Fruit fly (Drosophila melanogaster) whole organism: Measurements from ENCODE around the gene daw.

ENCODE experiments used
- CG8478 ChIP-seq: fragments of >200 bp; optimal IDR thresholded peaks from 2 replicates; lab custom pipeline; 2018; ENCODE audit warnings: inconsistent platforms
- Dll ChIP-seq: fragments of >200 bp; optimal IDR thresholded peaks from 2 replicates; lab custom pipeline; 2017
- EcR ChIP-seq, 2 experiments: fragments of >200 bp; optimal IDR thresholded peaks; 2 replicates each; lab custom pipeline; 2017; ENCODE audit warnings: missing biosample characterization in 2 of 2, missing genetic modification characterization in 2 of 2, missing genetic modification reagents in 2 of 2
- pan ChIP-seq: fragments of >200 bp; optimal IDR thresholded peaks from 2 replicates; lab custom pipeline; 2017
- psq ChIP-seq: fragments of >200 bp; optimal IDR thresholded peaks from 2 replicates; lab custom pipeline; 2017
- usp ChIP-seq: fragments of >200 bp; optimal IDR thresholded peaks from 2 replicates; lab custom pipeline; 2017; ENCODE audit warnings: missing biosample characterization, missing genetic modification characterization, mixed read lengths

Gene daw

DNA sequence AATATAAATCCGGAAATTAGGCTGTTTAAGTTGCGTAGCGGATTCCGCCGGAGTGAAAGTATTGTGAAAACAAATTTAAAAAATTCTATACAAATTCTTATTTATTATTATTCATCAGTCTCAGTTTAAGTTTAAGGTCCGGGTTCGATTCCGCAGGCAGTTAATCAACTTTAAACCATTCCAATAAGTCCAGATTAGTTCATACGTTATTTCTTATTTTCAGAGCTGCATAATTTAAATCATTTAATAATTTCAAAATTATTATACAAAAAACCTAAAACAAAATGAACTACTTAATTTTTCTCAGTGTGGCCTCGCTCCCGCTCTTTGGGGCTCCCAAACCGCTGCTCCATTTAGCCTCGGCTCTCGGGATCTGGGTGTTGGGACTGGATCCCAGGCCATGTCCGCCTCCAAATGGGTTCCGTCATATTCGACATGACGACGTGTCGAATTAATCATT lies 25.3 kb downstream of the daw start:
- TF ChIP-seq pan (no peak), Dll (lab: Kevin White, UChicago) (peak; percentile 36)

- no peak for TF ChIP-seq EcR (GFP tag; optimal IDR thresholded peaks at IDR 0.05; lab: Kevin White, UChicago)
These were observed 32.8 kb downstream of the daw start, which contains the start of the genes CG3119 and Cpr23B for dm6 chr2L:2837742-2838461. Gene CG3119 (minus strand): TSS chr2L:2837833. Gene Cpr23B (plus strand): TSS chr2L:2838411.

dm6 chr2L:2839850-2840249 lies 34.8 kb downstream of the daw start, which contains the start of gene CG2975:
Gene CG2975 (plus strand): TSS chr2L:2840124.
- TF ChIP-seq psq (lab: Kevin White, UChicago) (no peak), usp (GFP tag; lab: Kevin White, UChicago) (no peak), EcR (GFP tag; optimal IDR thresholded peaks at IDR 0.05; lab: Kevin White, UChicago) (no peak), Dll (lab: Kevin White, UChicago) (no peak), pan (no peak), CG8478 (lab: Kevin White, UChicago) (no peak)

DNA sequence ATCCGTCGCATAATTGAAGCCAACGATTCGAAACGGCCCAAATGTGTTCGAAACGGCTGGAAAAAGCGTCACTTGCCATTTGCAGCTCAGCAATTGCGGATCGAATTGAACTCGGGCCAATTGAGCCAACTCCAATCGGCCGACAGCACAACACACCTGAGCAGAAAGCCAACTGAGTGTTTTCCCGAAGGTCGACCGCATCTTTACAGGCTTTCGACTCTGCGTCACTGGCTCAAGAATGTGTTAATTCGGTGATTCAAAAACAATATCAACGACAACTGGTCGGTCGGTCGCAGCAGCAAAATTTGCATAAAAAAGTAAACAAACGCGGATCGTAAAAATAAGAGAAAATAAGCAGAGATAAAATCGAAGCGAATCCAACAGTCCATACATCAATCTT lies 35.2 kb downstream of the daw start:
- TF ChIP-seq Dll (lab: Kevin White, UChicago) (no peak), usp (GFP tag; lab: Kevin White, UChicago) (no peak), psq (lab: Kevin White, UChicago) (no peak), pan (no peak), CG8478 (lab: Kevin White, UChicago) (no peak), EcR (GFP tag; optimal IDR thresholded peaks at IDR 0.05; lab: Kevin White, UChicago) (no peak)

- no peak for TF ChIP-seq EcR (GFP tag; optimal IDR thresholded peaks at IDR 0.05; lab: Kevin White, UChicago)
- no peak for TF ChIP-seq Dll (lab: Kevin White, UChicago)
- TF ChIP-seq CG8478 (lab: Kevin White, UChicago) = no peak
- TF ChIP-seq psq (lab: Kevin White, UChicago) = no peak
- no peak for TF ChIP-seq pan
- TF ChIP-seq usp (GFP tag; lab: Kevin White, UChicago) = no peak
These were observed 39.4 kb downstream of the daw start, which contains the start of gene CG18558 for dm6 chr2L:2844413-2844812. Gene CG18558 (minus strand): TSS chr2L:2844513.

dm6 chr2L:2845634-2846033 lies 40.6 kb downstream of the daw start, which contains the start of gene CG18557:
Gene CG18557 (minus strand): TSS chr2L:2845734.
- no peak for TF ChIP-seq pan
- TF ChIP-seq Dll (lab: Kevin White, UChicago) = no peak
- no peak for TF ChIP-seq usp (GFP tag; lab: Kevin White, UChicago)
- no peak for TF ChIP-seq CG8478 (lab: Kevin White, UChicago)
- TF ChIP-seq psq (lab: Kevin White, UChicago) = no peak
- TF ChIP-seq EcR (GFP tag; optimal IDR thresholded peaks at IDR 0.05; lab: Kevin White, UChicago) = no peak

DNA sequence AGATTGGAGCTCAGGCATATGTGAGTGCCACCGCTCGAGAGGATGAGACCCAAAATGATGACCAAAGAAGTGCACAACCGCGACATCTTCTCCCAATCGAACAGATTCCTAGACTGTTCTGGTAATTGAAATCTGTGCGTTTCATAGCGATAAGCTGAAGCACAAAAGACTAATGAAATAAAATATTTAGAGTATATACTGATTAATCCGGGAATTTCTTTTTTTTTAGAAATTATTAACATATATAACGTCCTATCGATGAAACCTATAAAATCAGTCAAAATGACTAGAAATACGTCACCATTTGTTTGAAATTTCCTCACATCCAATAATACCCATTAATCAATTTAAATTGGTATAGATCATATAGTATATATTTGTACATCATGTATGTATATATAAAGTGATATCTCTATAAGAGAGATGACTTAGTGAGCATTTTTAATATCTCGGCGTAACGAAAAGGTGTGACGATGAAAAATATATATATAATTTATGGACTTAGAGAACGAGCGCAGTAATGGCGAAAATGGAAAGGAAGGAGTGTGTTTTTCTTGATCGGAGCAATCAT lies 42.1 kb downstream of the daw start, which contains the start of the genes CG3117 and CG2983:
TSS of gene CG3117 (minus strand) at position 101 of the 571 bp plus-strand sequence.
TSS of gene CG2983 (plus strand) at position 521 of the 571 bp plus-strand sequence.
- TF ChIP-seq CG8478 (lab: Kevin White, UChicago) = no peak
- TF ChIP-seq EcR (GFP tag; optimal IDR thresholded peaks at IDR 0.05; lab: Kevin White, UChicago) = no peak
- TF ChIP-seq Dll (lab: Kevin White, UChicago) = no peak
- no peak for TF ChIP-seq psq (lab: Kevin White, UChicago)
- no peak for TF ChIP-seq usp (GFP tag; lab: Kevin White, UChicago)
- no peak for TF ChIP-seq pan

- TF ChIP-seq CG8478 (lab: Kevin White, UChicago) = no peak
- TF ChIP-seq pan = no peak
- no peak for TF ChIP-seq Dll (lab: Kevin White, UChicago)
- no peak for TF ChIP-seq EcR (GFP tag; optimal IDR thresholded peaks at IDR 0.05; lab: Kevin White, UChicago)
- TF ChIP-seq psq (lab: Kevin White, UChicago) = no peak
- TF ChIP-seq usp (GFP tag; lab: Kevin White, UChicago) = no peak
These were observed 46.5 kb downstream of the daw start for dm6 chr2L:2851589-2851988.

dm6 chr2L:2855204-2855768 lies 50.2 kb downstream of the daw start:
- TF ChIP-seq psq (lab: Kevin White, UChicago) = no peak
- TF ChIP-seq CG8478 (lab: Kevin White, UChicago) = no peak

dm6 chr2L:2855773-2856615 lies 50.9 kb downstream of the daw start, which contains the start of the genes CG3104 and RpS21:
Gene CG3104 (minus strand): TSS chr2L:2855778.
Gene RpS21 (plus strand): TSS chr2L:2856070.
- TF ChIP-seq psq (lab: Kevin White, UChicago) = no peak
- no peak for TF ChIP-seq Dll (lab: Kevin White, UChicago)
- TF ChIP-seq usp (GFP tag; lab: Kevin White, UChicago) = no peak
- no peak for TF ChIP-seq CG8478 (lab: Kevin White, UChicago)
- no peak for TF ChIP-seq pan
- no peak for TF ChIP-seq EcR (GFP tag; optimal IDR thresholded peaks at IDR 0.05; lab: Kevin White, UChicago)
